Worm (Caenorhabditis elegans) whole organism, L4 larva: ENCODE results near the gene trx-1.

ENCODE experiments used
- R02D3.7 ChIP-seq: fragments of 150-350 bp; sonication (generic microtip); optimal IDR thresholded peaks from 3 replicates; lab custom pipeline; 2014; ENCODE audit warnings: missing biosample characterization, missing genetic modification characterization
- T20F7.1 ChIP-seq: fragments of 200-800 bp; sonication (Bioruptor generic); optimal IDR thresholded peaks from 2 replicates; lab custom pipeline; 2018; ENCODE audit warnings: mild to moderate bottlenecking, missing genetic modification characterization, missing compliant biosample characterization
- Y48G9A.11 ChIP-seq: fragments of 200-800 bp; sonication (Bioruptor generic); IDR thresholded peaks from 2 replicates; pipeline ENCODE4 v1.3.6; 2022; ENCODE audit warnings: missing genetic modification reagents, missing genetic modification characterization, missing compliant biosample characterization
- Y75B8A.6 ChIP-seq: fragments of 200-800 bp; sonication (Bioruptor generic); IDR thresholded peaks from 2 replicates; pipeline ENCODE4 v1.3.6; 2022; ENCODE audit warnings: missing genetic modification reagents, missing genetic modification characterization, missing compliant biosample characterization
- aha-1 ChIP-seq: fragments of 150-350 bp; peaks from one replicate; lab custom pipeline; 2014; ENCODE audit warnings: missing biosample characterization, missing genetic modification characterization
- ama-1 ChIP-seq: fragments of 150-350 bp; optimal IDR thresholded peaks from 2 replicates; lab custom pipeline; 2014; ENCODE audit warnings: inconsistent platforms, mixed read lengths
- daf-16 ChIP-seq, 3 experiments: sonication (generic microtip); optimal IDR thresholded peaks; 2 replicates each; lab custom pipeline; 2016 to 2017; ENCODE audit warnings: missing genetic modification characterization in 3 of 3, missing genetic modification reagents in 3 of 3, mild to moderate bottlenecking in 2 of 3, missing compliant biosample characterization in 2 of 3, missing biosample characterization in 1 of 3, moderate library complexity in 1 of 3
- dmd-6 ChIP-seq: fragments of 200-800 bp; sonication (Bioruptor generic); IDR thresholded peaks from 2 replicates; pipeline ENCODE4 v1.3.6; 2022; ENCODE audit warnings: missing genetic modification reagents, missing genetic modification characterization, missing compliant biosample characterization
- dmd-8 ChIP-seq: fragments of 200-800 bp; sonication (Bioruptor generic); IDR thresholded peaks from 2 replicates; pipeline ENCODE4 v1.3.6; 2022; ENCODE audit warnings: missing genetic modification characterization, missing compliant biosample characterization
- dpl-1 ChIP-seq: fragments of 150-350 bp; optimal IDR thresholded peaks from 2 replicates; lab custom pipeline; 2014; ENCODE audit warnings: missing biosample characterization, missing genetic modification reagents, missing genetic modification characterization
- dve-1 ChIP-seq: sonication (generic microtip); optimal IDR thresholded peaks from 2 replicates; lab custom pipeline; 2017; ENCODE audit warnings: antibody characterized with exemption, mild to moderate bottlenecking, missing genetic modification characterization, missing compliant biosample characterization; ENCODE audit not compliant: insufficient read depth
- egl-27 ChIP-seq: sonication (generic microtip); optimal IDR thresholded peaks from 3 replicates; lab custom pipeline; 2017; ENCODE audit warnings: missing biosample characterization, missing genetic modification reagents, missing genetic modification characterization
- gei-8 ChIP-seq: fragments of 200-800 bp; sonication (Bioruptor generic); optimal IDR thresholded peaks from 2 replicates; lab custom pipeline; 2018; ENCODE audit warnings: mild to moderate bottlenecking, missing genetic modification characterization, missing compliant biosample characterization
- hlh-11 ChIP-seq: fragments of 200-800 bp; sonication (Bioruptor generic); optimal IDR thresholded peaks from 2 replicates; lab custom pipeline; 2018; ENCODE audit warnings: mild to moderate bottlenecking, missing genetic modification characterization, missing compliant biosample characterization
- jun-1 ChIP-seq: fragments of 150-350 bp; optimal IDR thresholded peaks from 2 replicates; lab custom pipeline; 2014; ENCODE audit warnings: missing biosample characterization, missing genetic modification reagents, missing genetic modification characterization
- lin-38 ChIP-seq: fragments of 200-800 bp; sonication (Bioruptor generic); IDR thresholded peaks from 2 replicates; pipeline ENCODE4 v1.3.6; 2022; ENCODE audit warnings: missing genetic modification reagents, missing genetic modification characterization, missing compliant biosample characterization
- lsy-2 ChIP-seq, 2 experiments: fragments of 150-350 bp in 1 of 2; sonication (generic microtip) in 1 of 2; optimal IDR thresholded peaks; 2 replicates each; lab custom pipeline; 2014 to 2017; ENCODE audit warnings: missing biosample characterization in 2 of 2, missing genetic modification characterization in 2 of 2
- mdt-29 ChIP-seq: fragments of 200-800 bp; sonication (Bioruptor generic); IDR thresholded peaks from 2 replicates; pipeline ENCODE4 v1.3.6; 2022; ENCODE audit warnings: missing genetic modification reagents, missing genetic modification characterization, missing compliant biosample characterization
- mes-2 ChIP-seq: sonication (generic microtip); optimal IDR thresholded peaks from 2 replicates; lab custom pipeline; 2016; ENCODE audit warnings: missing genotype, mild to moderate bottlenecking, missing genetic modification characterization, missing compliant biosample characterization; ENCODE audit not compliant: poor library complexity, severe bottlenecking
- mxl-2 ChIP-seq: fragments of 200-800 bp; sonication (Bioruptor generic); conservative IDR thresholded peaks from 2 replicates; pipeline ENCODE4 v1.3.6; 2022; ENCODE audit warnings: missing genetic modification reagents, missing genetic modification characterization, missing compliant biosample characterization
- nhr-237 ChIP-seq: sonication (generic microtip); optimal IDR thresholded peaks from 2 replicates; lab custom pipeline; 2017; ENCODE audit warnings: missing biosample characterization, missing genetic modification characterization
- nhr-25 ChIP-seq: sonication (generic microtip); optimal IDR thresholded peaks from 2 replicates; lab custom pipeline; 2017; ENCODE audit warnings: missing genetic modification characterization, mild to moderate bottlenecking, missing compliant biosample characterization, antibody characterized with exemption, moderate library complexity, borderline replicate concordance; ENCODE audit not compliant: insufficient read depth
- nhr-28 ChIP-seq: fragments of 150-350 bp; optimal IDR thresholded peaks from 2 replicates; lab custom pipeline; 2014; ENCODE audit warnings: missing biosample characterization, missing genetic modification characterization
- pha-4 ChIP-seq, 2 experiments: fragments of 150-350 bp in 1 of 2; fragments of 200-800 bp in 1 of 2; sonication (Bioruptor generic) in 1 of 2; IDR thresholded peaks in 1 of 2; optimal IDR thresholded peaks in 1 of 2; 2 replicates each; pipeline versions ENCODE4 v1.3.6 to Lab custom; 2014 to 2022; ENCODE audit warnings: missing genetic modification characterization in 2 of 2, missing genetic modification reagents in 2 of 2, missing biosample characterization in 1 of 2, missing compliant biosample characterization in 1 of 2
- saeg-2 ChIP-seq: fragments of 200-800 bp; sonication (Bioruptor generic); IDR thresholded peaks from 2 replicates; pipeline ENCODE4 v1.3.6; 2022; ENCODE audit warnings: missing genetic modification reagents, missing genetic modification characterization, missing compliant biosample characterization
- tra-1 ChIP-seq: fragments of 200-800 bp; sonication (Bioruptor generic); IDR thresholded peaks from 2 replicates; pipeline ENCODE4 v1.3.6; 2022; ENCODE audit warnings: missing genetic modification reagents, missing genetic modification characterization, missing compliant biosample characterization
- unc-62 ChIP-seq, 3 experiments: fragments of 150-350 bp in 1 of 3; sonication (generic microtip); optimal IDR thresholded peaks in 2 of 3; peaks in 1 of 3; 1 replicate in 1 of 3; 2 replicates in 2 of 3; lab custom pipeline; 2014 to 2017; ENCODE audit warnings: missing biosample characterization in 3 of 3, missing genetic modification characterization in 3 of 3, missing genetic modification reagents in 3 of 3, missing genotype in 1 of 3
- zag-1 ChIP-seq: fragments of 150-350 bp; optimal IDR thresholded peaks from 2 replicates; lab custom pipeline; 2014; ENCODE audit warnings: missing biosample characterization, missing genetic modification characterization

trx-1 gene

DNA sequence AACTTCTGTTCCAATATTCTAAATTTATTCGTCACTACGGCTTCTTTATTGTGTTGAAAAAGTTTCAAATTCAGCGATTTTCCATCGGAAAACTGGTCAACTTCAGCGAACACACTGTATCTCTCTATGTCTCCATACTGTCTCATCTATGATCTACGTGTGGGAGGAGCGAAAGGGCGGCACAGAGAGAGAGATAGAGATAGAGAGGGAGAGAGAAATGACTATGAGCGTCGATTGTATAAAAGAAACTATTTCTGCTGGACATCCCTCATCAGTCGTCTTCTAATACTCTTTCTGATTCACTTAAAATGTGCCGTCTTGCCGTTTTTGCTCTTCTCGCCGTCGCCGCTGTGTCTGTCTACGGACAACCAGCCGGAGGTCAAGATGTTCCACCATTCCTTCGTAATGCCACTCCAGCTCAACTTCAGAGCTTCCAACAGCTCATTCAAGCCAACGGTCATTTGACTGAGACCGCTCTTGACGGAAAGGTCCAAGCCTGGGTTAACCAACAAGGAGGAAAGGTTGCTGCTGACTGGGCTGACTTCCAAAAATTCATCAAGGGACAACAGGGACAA lies 37.0 kb upstream of the trx-1 start, which contains the start of gene srlf-1:
TSS of gene srlf-1 (plus strand) at position 268 of the 575 bp plus-strand sequence.
- TF ChIP-seq nhr-28 (tag; lab: Kevin White, UChicago) (peak; percentile 34), mxl-2 (GFP tag; lab: Robert Waterston, UW) (0 out of 2 replicates have a peak, but pooled peaks have one; percentile 34), hlh-11 (tag; lab: Kevin White, UChicago) (peak; percentile 14), dmd-8 (no peak), ama-1 (peak; percentile 90), dmd-6 (GFP tag; lab: Robert Waterston, UW) (no peak), mdt-29 (no peak), saeg-2 (GFP tag; lab: Robert Waterston, UW) (no peak), T20F7.1 (no peak), Y48G9A.11 (GFP tag; lab: Robert Waterston, UW) (no peak), tra-1 (GFP tag; lab: Robert Waterston, UW) (no peak), aha-1 (tag; lab: Kevin White, UChicago) (no peak), gei-8 (GFP tag; lab: Kevin White, UChicago) (peak; percentile 16), dve-1 (tag; lab: Kevin White, UChicago) (no peak)

- TF ChIP-seq unc-62 (GFP tag; optimal IDR thresholded peaks at IDR 0.05 in 1 of 2; lab: Kevin White, UChicago) (peak in 1 of 2 experiments; percentile 58), unc-62 (tag; optimal IDR thresholded peaks at IDR 0.05; lab: Kevin White, UChicago) (no peak), saeg-2 (GFP tag; lab: Robert Waterston, UW) (no peak)
- TF ChIP-seq, all 104 proteins: peak for 1
These were observed 36.2 kb upstream of the trx-1 start for ce11 chrII:7789605-7790004.

ce11 chrII:7783467-7783959 lies 30.1 kb upstream of the trx-1 start, which contains the start of gene skr-17:
Gene skr-17, plus strand, starts transcription at chrII:7783517.
- TF ChIP-seq unc-62 (GFP tag; optimal IDR thresholded peaks at IDR 0.05 in 1 of 2; lab: Kevin White, UChicago) (peak in 1 of 2 experiments; percentile 11), unc-62 (tag; optimal IDR thresholded peaks at IDR 0.05; lab: Kevin White, UChicago) (no peak), lin-38 (peak; percentile 62), dve-1 (tag; lab: Kevin White, UChicago) (no peak)

ce11 chrII:7781102-7781616 lies 27.8 kb upstream of the trx-1 start, which contains the start of the genes snpc-1.1 and spdl-1:
Gene snpc-1.1, minus strand, starts transcription at chrII:7781301.
Gene spdl-1, plus strand, starts transcription at chrII:7781566.
- TF ChIP-seq Y75B8A.6 (GFP tag; lab: Robert Waterston, UW) = no peak
- peak; percentile 88 for TF ChIP-seq lin-38
- TF ChIP-seq lsy-2 (tag; optimal IDR thresholded peaks at IDR 0.05; lab: Kevin White, UChicago) = peak in 1 of 2 experiments; percentile 41
- no peak for TF ChIP-seq pha-4 (GFP tag; IDR thresholded peaks at IDR 0.05; lab: Robert Waterston, UW)
- TF ChIP-seq pha-4 (tag; optimal IDR thresholded peaks at IDR 0.05; lab: Kevin White, UChicago) = peak; percentile 9
- no peak for TF ChIP-seq ama-1
- peak; percentile 67 for TF ChIP-seq dpl-1 (GFP tag; lab: Kevin White, UChicago)
- TF ChIP-seq R02D3.7 = no peak
- no peak for TF ChIP-seq nhr-237 (tag; lab: Kevin White, UChicago)
- TF ChIP-seq zag-1 (tag; lab: Kevin White, UChicago) = no peak
- TF ChIP-seq mes-2 (tag; lab: Kevin White, UChicago) = peak; percentile 62
- TF ChIP-seq egl-27 = no peak
- no peak for TF ChIP-seq jun-1 (tag; lab: Kevin White, UChicago)

- TF ChIP-seq dve-1 (tag; lab: Kevin White, UChicago) (peak; percentile 22), aha-1 (tag; lab: Kevin White, UChicago) (peak; percentile 34), daf-16 (GFP tag; optimal IDR thresholded peaks at IDR 0.05; lab: Kevin White, UChicago) (no peak), daf-16 (tag; optimal IDR thresholded peaks at IDR 0.05; lab: Kevin White, UChicago) (peak; percentile 97), nhr-25 (tag; lab: Kevin White, UChicago) (no peak)
These were observed 24.9 kb upstream of the trx-1 start for ce11 chrII:7778273-7778672.
